Fruit fly (Drosophila melanogaster) whole organism, embryonic: ENCODE measurements around the gene Hrs.

Experiments
- CG12236 ChIP-seq: fragments of 200-800 bp; sonication (Bioruptor generic); optimal IDR thresholded peaks from 2 replicates; lab custom pipeline; 2016; ENCODE audit warnings: missing biosample characterization, missing genetic modification characterization
- CG8478 ChIP-seq: fragments of >200 bp; optimal IDR thresholded peaks from 2 replicates; lab custom pipeline; 2018
- CG9727 ChIP-seq: fragments of 200-800 bp; sonication (Bioruptor generic); optimal IDR thresholded peaks from 3 replicates; lab custom pipeline; 2017; ENCODE audit warnings: missing biosample characterization, mild to moderate bottlenecking, missing genetic modification characterization
- Oli ChIP-seq: fragments of 200-800 bp; sonication (Bioruptor generic); optimal IDR thresholded peaks from 2 replicates; lab custom pipeline; 2018; ENCODE audit warnings: missing biosample characterization, mild to moderate bottlenecking, missing genetic modification characterization, moderate library complexity
- Usf ChIP-seq: fragments of 200-800 bp; sonication (Bioruptor generic); optimal IDR thresholded peaks from 2 replicates; lab custom pipeline; 2017; ENCODE audit warnings: missing genotype, missing biosample characterization, missing genetic modification characterization
- h ChIP-seq: fragments of >200 bp; optimal IDR thresholded peaks from 2 replicates; lab custom pipeline; 2017
- sisA ChIP-seq: fragments of 200-800 bp; sonication (Bioruptor generic); IDR thresholded peaks from 2 replicates; pipeline ENCODE4 v1.3.6; 2022; ENCODE audit warnings: missing biosample characterization, missing genetic modification characterization
- trh ChIP-seq: fragments of 200-800 bp; sonication (Bioruptor generic); optimal IDR thresholded peaks from 2 replicates; lab custom pipeline; 2016; ENCODE audit warnings: missing biosample characterization, missing genetic modification characterization

- TF ChIP-seq Oli (tag; lab: Kevin White, UChicago) (no peak), CG9727 (GFP tag; lab: Kevin White, UChicago) (no peak), Usf (GFP tag; lab: Kevin White, UChicago) (no peak), CG12236 (GFP tag; lab: Kevin White, UChicago) (no peak), CG8478 (lab: Kevin White, UChicago) (no peak), sisA (no peak), h (no peak), trh (GFP tag; lab: Kevin White, UChicago) (no peak)
Measured at dm6 chr2L:2767627-2768026, 27.8 kb downstream of the Hrs start, which contains the start of the genes Taf10b and Taf10.
